Fruit fly (Drosophila melanogaster) whole organism, embryonic: ENCODE measurements around the gene CG4709.

Experiments used
- Bgb ChIP-seq: fragments of 200-800 bp; sonication (Bioruptor generic); IDR thresholded peaks from 2 replicates; pipeline ENCODE4 v1.3.6; 2022; ENCODE audit warnings: missing biosample characterization, missing genetic modification characterization; ENCODE audit not compliant: partially characterized antibody
- CG14441 ChIP-seq: fragments of 200-800 bp; sonication (Bioruptor generic); IDR thresholded peaks from 2 replicates; pipeline ENCODE4 v1.3.6; 2022; ENCODE audit warnings: missing biosample characterization, missing genetic modification characterization
- CG17186 ChIP-seq: fragments of 200-800 bp; sonication (Bioruptor generic); optimal IDR thresholded peaks from 3 replicates; lab custom pipeline; 2017; ENCODE audit warnings: missing biosample characterization, missing genetic modification reagents, missing genetic modification characterization
- CG34376 ChIP-seq: fragments of 200-800 bp; sonication (Bioruptor generic); optimal IDR thresholded peaks from 2 replicates; lab custom pipeline; 2018; ENCODE audit warnings: missing biosample characterization, mild to moderate bottlenecking, missing genetic modification characterization
- CG4282 ChIP-seq: fragments of 200-800 bp; sonication (Bioruptor generic); optimal IDR thresholded peaks from 2 replicates; lab custom pipeline; 2016; ENCODE audit warnings: missing biosample characterization, missing genetic modification characterization
- CG5245 ChIP-seq: fragments of 200-800 bp; sonication (Bioruptor generic); optimal IDR thresholded peaks from 3 replicates; lab custom pipeline; 2016; ENCODE audit warnings: missing biosample characterization, missing genetic modification characterization
- CG6175 ChIP-seq: fragments of 200-800 bp; sonication (Bioruptor generic); IDR thresholded peaks from 3 replicates; pipeline ENCODE4 v1.3.6; 2022; ENCODE audit warnings: missing biosample characterization, missing genetic modification characterization
- Hr78 ChIP-seq, 2 experiments: fragments of 200-800 bp in 1 of 2; fragments of >200 bp in 1 of 2; sonication (Bioruptor generic) in 1 of 2; optimal IDR thresholded peaks; 2 replicates each; lab custom pipeline; 2017 to 2019; ENCODE audit warnings: missing biosample characterization in 2 of 2, missing genetic modification characterization in 2 of 2, mild to moderate bottlenecking in 1 of 2, moderate library complexity in 1 of 2
- Kr ChIP-seq: fragments of 200-800 bp; sonication (Bioruptor generic); optimal IDR thresholded peaks from 2 replicates; lab custom pipeline; 2017; ENCODE audit warnings: missing biosample characterization, mild to moderate bottlenecking, missing genetic modification characterization
- Neu2 ChIP-seq: fragments of 200-800 bp; sonication (Bioruptor generic); optimal IDR thresholded peaks from 3 replicates; lab custom pipeline; 2016; ENCODE audit warnings: missing biosample characterization, missing genetic modification characterization, borderline replicate concordance
- Opbp ChIP-seq: fragments of 200-800 bp; sonication (Bioruptor generic); IDR thresholded peaks from 3 replicates; pipeline ENCODE4 v1.3.6; 2022; ENCODE audit warnings: missing biosample characterization, missing genetic modification characterization; ENCODE audit not compliant: partially characterized antibody
- bbx ChIP-seq: fragments of 200-800 bp; sonication (Bioruptor generic); IDR thresholded peaks from 2 replicates; pipeline ENCODE4 v1.3.6; 2022; ENCODE audit warnings: missing biosample characterization, missing genetic modification characterization; ENCODE audit not compliant: partially characterized antibody
- luna ChIP-seq: fragments of 200-800 bp; sonication (Bioruptor generic); optimal IDR thresholded peaks from 2 replicates; lab custom pipeline; 2016; ENCODE audit warnings: missing biosample characterization, missing genetic modification characterization

DNA sequence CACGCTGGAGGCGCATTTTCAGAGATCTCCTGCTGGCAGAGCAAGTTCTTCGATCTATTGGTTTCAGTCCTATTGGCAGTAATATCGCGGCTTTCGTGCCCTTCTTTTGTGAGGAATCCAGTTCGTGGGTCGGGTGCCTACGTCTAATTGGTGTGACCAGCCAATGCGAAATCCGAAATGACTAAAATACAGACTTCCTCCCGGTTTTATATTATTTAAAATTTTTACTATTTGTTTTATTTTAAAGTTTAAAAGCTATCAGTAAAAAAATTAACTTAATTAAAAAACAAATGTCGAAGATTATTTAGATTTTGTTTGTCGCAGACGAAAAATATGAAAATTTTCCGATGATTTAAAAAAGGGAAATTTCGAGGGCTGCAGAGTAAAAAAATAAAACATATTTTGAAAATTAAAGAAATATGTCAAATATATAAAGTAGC is 9.5 kb downstream of the CG4709 start, which contains the start of gene CG5850:
- no peak for TF ChIP-seq Hr78 (GFP tag; optimal IDR thresholded peaks at IDR 0.05; lab: Kevin White, UChicago)
- TF ChIP-seq Kr (GFP tag; lab: Kevin White, UChicago) = no peak
- no peak for TF ChIP-seq CG6175
- TF ChIP-seq CG34376 (GFP tag; lab: Kevin White, UChicago) = no peak
- TF ChIP-seq bbx (GFP tag; lab: Robert Waterston, UW) = no peak
- TF ChIP-seq luna (GFP tag; lab: Kevin White, UChicago) = no peak
- TF ChIP-seq Opbp = no peak
- TF ChIP-seq CG4282 (GFP tag; lab: Kevin White, UChicago) = no peak
- no peak for TF ChIP-seq CG14441 (GFP tag; lab: Robert Waterston, UW)
- TF ChIP-seq Bgb (GFP tag; lab: Robert Waterston, UW) = no peak
- TF ChIP-seq CG5245 (GFP tag; lab: Kevin White, UChicago) = no peak
- TF ChIP-seq CG17186 (GFP tag; lab: Kevin White, UChicago) = no peak
- TF ChIP-seq Neu2 = no peak
